Fruit fly (Drosophila melanogaster): ENCODE data around the gene Cyp6d4.

- no peak for TF ChIP-seq CG8478 (optimal IDR thresholded peaks at IDR 0.05)
- TF ChIP-seq CTCF (optimal IDR thresholded peaks at IDR 0.05): no peak
Observed at dm6 chr3R:22726771-22727455, 28.8 kb downstream of the Cyp6d4 start, which contains the start of gene CG45049.
